Fruit fly (Drosophila melanogaster) whole organism, embryonic: ENCODE results near the gene Chrac-14.

Source experiments
- Antp ChIP-seq: fragments of 200-800 bp; sonication (Bioruptor generic); optimal IDR thresholded peaks from 3 replicates; lab custom pipeline; 2016; ENCODE audit warnings: missing biosample characterization, missing genetic modification characterization
- Awh ChIP-seq: fragments of 200-800 bp; sonication (Bioruptor generic); IDR thresholded peaks from 2 replicates; pipeline ENCODE4, ENCODE4 v1.3.6; 2022; ENCODE audit warnings: missing biosample characterization, missing genetic modification characterization
- Bteb2 ChIP-seq: fragments of 200-800 bp; sonication (Bioruptor generic); optimal IDR thresholded peaks from 2 replicates; lab custom pipeline; 2016; ENCODE audit warnings: missing biosample characterization, missing genetic modification characterization
- CG10959 ChIP-seq: fragments of 200-800 bp; sonication (Bioruptor generic); IDR thresholded peaks from 2 replicates; pipeline ENCODE4 v1.3.6; 2022; ENCODE audit warnings: missing biosample characterization, missing genetic modification characterization
- CG11085 ChIP-seq: fragments of 200-800 bp; sonication (Bioruptor generic); IDR thresholded peaks from 2 replicates; pipeline ENCODE4 v1.3.6; 2022; ENCODE audit warnings: missing biosample characterization, missing genetic modification characterization
- CG11695 ChIP-seq: fragments of 200-800 bp; sonication (Bioruptor generic); IDR thresholded peaks from 3 replicates; pipeline ENCODE4 v1.3.6; 2022; ENCODE audit warnings: missing biosample characterization, missing genetic modification characterization
- CG12391 ChIP-seq: fragments of 200-800 bp; sonication (Bioruptor generic); optimal IDR thresholded peaks from 3 replicates; lab custom pipeline; 2018; ENCODE audit warnings: missing biosample characterization, mild to moderate bottlenecking, missing genetic modification characterization, moderate library complexity
- CG14014 ChIP-seq: fragments of 200-800 bp; sonication (Bioruptor generic); IDR thresholded peaks from 2 replicates; pipeline ENCODE4 v1.3.6; 2022; ENCODE audit warnings: missing biosample characterization, missing genetic modification characterization
- CG14710 ChIP-seq: fragments of 200-800 bp; sonication (Bioruptor generic); optimal IDR thresholded peaks from 3 replicates; lab custom pipeline; 2019; ENCODE audit warnings: missing biosample characterization, mild to moderate bottlenecking, missing genetic modification characterization, moderate library complexity
- CG14860 ChIP-seq: fragments of 200-800 bp; sonication (Bioruptor generic); IDR thresholded peaks from 3 replicates; pipeline ENCODE4 v1.3.6; 2022; ENCODE audit warnings: missing biosample characterization, missing genetic modification characterization; ENCODE audit not compliant: partially characterized antibody
- CG1529 ChIP-seq: fragments of 200-800 bp; sonication (Bioruptor generic); optimal IDR thresholded peaks from 3 replicates; lab custom pipeline; 2018; ENCODE audit warnings: missing biosample characterization, missing genetic modification characterization
- CG1603 ChIP-seq: fragments of 200-800 bp; sonication (Bioruptor generic); optimal IDR thresholded peaks from 2 replicates; lab custom pipeline; 2019; ENCODE audit warnings: missing biosample characterization, mild to moderate bottlenecking, missing genetic modification characterization, moderate library complexity
- CG16863 ChIP-seq: fragments of 200-800 bp; sonication (Bioruptor generic); optimal IDR thresholded peaks from 3 replicates; lab custom pipeline; 2016; ENCODE audit warnings: missing biosample characterization, missing genetic modification characterization
- CG17568 ChIP-seq: fragments of 200-800 bp; sonication (Bioruptor generic); optimal IDR thresholded peaks from 2 replicates; lab custom pipeline; 2018; ENCODE audit warnings: missing biosample characterization, mild to moderate bottlenecking, missing genetic modification characterization, moderate library complexity
- CG17912 ChIP-seq: fragments of 200-800 bp; sonication (Bioruptor generic); optimal IDR thresholded peaks from 2 replicates; lab custom pipeline; 2018; ENCODE audit warnings: missing biosample characterization, mild to moderate bottlenecking, missing genetic modification characterization
- CG18262 ChIP-seq: fragments of 200-800 bp; optimal IDR thresholded peaks from 3 replicates; lab custom pipeline; 2019; ENCODE audit warnings: missing biosample characterization, mild to moderate bottlenecking, missing genetic modification characterization, moderate library complexity
- CG2202 ChIP-seq: fragments of 200-800 bp; sonication (Bioruptor generic); optimal IDR thresholded peaks from 2 replicates; lab custom pipeline; 2018; ENCODE audit warnings: missing biosample characterization, mild to moderate bottlenecking, missing genetic modification characterization
- CG3065 ChIP-seq: fragments of 200-800 bp; sonication (Bioruptor generic); optimal IDR thresholded peaks from 2 replicates; lab custom pipeline; 2016; ENCODE audit warnings: missing biosample characterization, missing genetic modification characterization
- CG31441 ChIP-seq: fragments of 200-800 bp; sonication (Bioruptor generic); IDR thresholded peaks from 2 replicates; pipeline ENCODE4 v1.3.6; 2022; ENCODE audit warnings: missing biosample characterization, missing genetic modification characterization
- CG32532 ChIP-seq: fragments of 200-800 bp; sonication (Bioruptor generic); IDR thresholded peaks from 2 replicates; pipeline ENCODE4 v1.3.6; 2022; ENCODE audit warnings: missing biosample characterization, missing genetic modification characterization
- CG34376 ChIP-seq: fragments of 200-800 bp; sonication (Bioruptor generic); optimal IDR thresholded peaks from 2 replicates; lab custom pipeline; 2018; ENCODE audit warnings: missing biosample characterization, mild to moderate bottlenecking, missing genetic modification characterization
- CG42726 ChIP-seq: fragments of 200-800 bp; sonication (Bioruptor generic); IDR thresholded peaks from 2 replicates; pipeline ENCODE4 v1.3.6; 2022; ENCODE audit warnings: missing biosample characterization, missing genetic modification characterization; ENCODE audit not compliant: partially characterized antibody
- CG4820 ChIP-seq: fragments of 200-800 bp; sonication (Bioruptor generic); optimal IDR thresholded peaks from 3 replicates; lab custom pipeline; 2016; ENCODE audit warnings: missing biosample characterization, missing genetic modification characterization
- CG6689 ChIP-seq: fragments of 200-800 bp; sonication (Bioruptor generic); IDR thresholded peaks from 2 replicates; pipeline ENCODE4 v1.3.6; 2022; ENCODE audit warnings: missing biosample characterization, missing genetic modification characterization
- CG7357 ChIP-seq: fragments of 200-800 bp; sonication (Bioruptor generic); IDR thresholded peaks from 3 replicates; pipeline ENCODE4 v1.3.6; 2022; ENCODE audit warnings: missing biosample characterization, missing genetic modification characterization
- CG7928 ChIP-seq: fragments of 200-800 bp; sonication (Bioruptor generic); optimal IDR thresholded peaks from 2 replicates; lab custom pipeline; 2017; ENCODE audit warnings: missing biosample characterization, mild to moderate bottlenecking, missing genetic modification characterization
- CG9437 ChIP-seq: fragments of 200-800 bp; sonication (Bioruptor generic); optimal IDR thresholded peaks from 2 replicates; lab custom pipeline; 2018; ENCODE audit warnings: missing biosample characterization, mild to moderate bottlenecking, missing genetic modification characterization
- D ChIP-seq, 2 experiments: fragments of 200-800 bp in 1 of 2; fragments of >200 bp in 1 of 2; sonication (Bioruptor generic) in 1 of 2; optimal IDR thresholded peaks; 2 replicates in 1 of 2; 3 replicates in 1 of 2; lab custom pipeline; 2017; ENCODE audit warnings: mild to moderate bottlenecking in 1 of 2, missing biosample characterization in 1 of 2, missing genetic modification characterization in 1 of 2, missing genetic modification reagents in 1 of 2
- D19B ChIP-seq: fragments of 200-800 bp; sonication (Bioruptor generic); optimal IDR thresholded peaks from 2 replicates; lab custom pipeline; 2017; ENCODE audit warnings: missing biosample characterization, mild to moderate bottlenecking, missing genetic modification characterization
- Dll ChIP-seq: fragments of 200-800 bp; sonication (Bioruptor generic); IDR thresholded peaks from 4 replicates; pipeline ENCODE4 v1.3.6; 2022; ENCODE audit warnings: missing biosample characterization, missing genetic modification characterization; ENCODE audit not compliant: partially characterized antibody
- Dp ChIP-seq: fragments of 200-800 bp; sonication (Bioruptor generic); optimal IDR thresholded peaks from 2 replicates; lab custom pipeline; 2018; ENCODE audit warnings: missing biosample characterization, mild to moderate bottlenecking, missing genetic modification characterization, moderate library complexity
- Gug ChIP-seq: fragments of 200-800 bp; sonication (Bioruptor generic); IDR thresholded peaks from 4 replicates; pipeline ENCODE4 v1.3.6; 2022; ENCODE audit warnings: missing biosample characterization, missing genetic modification characterization
- HLH4C ChIP-seq: fragments of 200-800 bp; sonication (Bioruptor generic); IDR thresholded peaks from 3 replicates; pipeline ENCODE4 v1.3.6; 2022; ENCODE audit warnings: missing biosample characterization, missing genetic modification characterization; ENCODE audit not compliant: partially characterized antibody
- HmgZ ChIP-seq: fragments of 200-800 bp; sonication (Bioruptor generic); optimal IDR thresholded peaks from 2 replicates; lab custom pipeline; 2018; ENCODE audit warnings: missing biosample characterization, mild to moderate bottlenecking, missing genetic modification characterization
- Mrtf ChIP-seq: fragments of 200-800 bp; sonication (Bioruptor generic); IDR thresholded peaks from 3 replicates; pipeline ENCODE4 v1.3.6; 2022; ENCODE audit warnings: missing biosample characterization, missing genetic modification characterization
- NK7.1 ChIP-seq: fragments of 200-800 bp; sonication (Bioruptor generic); optimal IDR thresholded peaks from 3 replicates; lab custom pipeline; 2016; ENCODE audit warnings: missing biosample characterization, missing genetic modification characterization
- Sox100B ChIP-seq: fragments of 200-800 bp; sonication (Bioruptor generic); optimal IDR thresholded peaks from 3 replicates; lab custom pipeline; 2018; ENCODE audit warnings: missing biosample characterization, mild to moderate bottlenecking, missing genetic modification characterization
- Spps ChIP-seq: fragments of 200-800 bp; sonication (Bioruptor generic); optimal IDR thresholded peaks from 2 replicates; lab custom pipeline; 2018; ENCODE audit warnings: missing biosample characterization, mild to moderate bottlenecking, missing genetic modification characterization
- Xbp1 ChIP-seq: fragments of 200-800 bp; sonication (Bioruptor generic); optimal IDR thresholded peaks from 3 replicates; lab custom pipeline; 2016; ENCODE audit warnings: missing biosample characterization, mild to moderate bottlenecking, missing genetic modification characterization
- chif ChIP-seq, 2 experiments: fragments of 200-800 bp; sonication (Bioruptor generic); optimal IDR thresholded peaks; 3 replicates each; lab custom pipeline; 2016; ENCODE audit warnings: missing biosample characterization in 2 of 2, missing genetic modification characterization in 2 of 2
- ci ChIP-seq: fragments of 200-800 bp; sonication (Bioruptor generic); IDR thresholded peaks from 3 replicates; pipeline ENCODE4 v1.3.6; 2022; ENCODE audit warnings: missing biosample characterization, missing genetic modification characterization
- ems ChIP-seq: fragments of 200-800 bp; sonication (Bioruptor generic); optimal IDR thresholded peaks from 3 replicates; lab custom pipeline; 2016; ENCODE audit warnings: missing biosample characterization, missing genetic modification characterization
- esg ChIP-seq: fragments of 200-800 bp; sonication (Bioruptor generic); conservative IDR thresholded peaks from 2 replicates; pipeline ENCODE4 v1.3.6; 2022; ENCODE audit warnings: missing biosample characterization, missing genetic modification characterization
- ftz-f1 ChIP-seq: fragments of 200-800 bp; sonication (Bioruptor generic); optimal IDR thresholded peaks from 2 replicates; lab custom pipeline; 2016; ENCODE audit warnings: missing biosample characterization, missing genetic modification characterization
- gsb-n ChIP-seq: fragments of 200-800 bp; sonication (Bioruptor generic); optimal IDR thresholded peaks from 3 replicates; lab custom pipeline; 2018; ENCODE audit warnings: missing biosample characterization, mild to moderate bottlenecking, missing genetic modification characterization
- org-1 ChIP-seq: fragments of 200-800 bp; sonication (Bioruptor generic); optimal IDR thresholded peaks from 2 replicates; lab custom pipeline; 2017; ENCODE audit warnings: missing biosample characterization, missing genetic modification characterization
- pan ChIP-seq, 4 experiments: fragments of >200 bp in 3 of 4; fragments of 200-800 bp in 1 of 4; sonication (Bioruptor generic) in 1 of 4; optimal IDR thresholded peaks in 3 of 4; IDR thresholded peaks in 1 of 4; 2 replicates each; pipeline versions ENCODE4 v1.3.6 to Lab custom; 2017 to 2022; ENCODE audit warnings: missing biosample characterization in 2 of 4, missing genetic modification characterization in 2 of 4, mixed read lengths in 1 of 4
- pho ChIP-seq: fragments of 200-800 bp; sonication (Bioruptor generic); optimal IDR thresholded peaks from 2 replicates; lab custom pipeline; 2016; ENCODE audit warnings: missing biosample characterization, missing genetic modification characterization
- tap ChIP-seq: fragments of 200-800 bp; optimal IDR thresholded peaks from 3 replicates; lab custom pipeline; 2019; ENCODE audit warnings: missing biosample characterization, mild to moderate bottlenecking, missing genetic modification characterization, moderate library complexity
- yki ChIP-seq: fragments of >200 bp; optimal IDR thresholded peaks from 3 replicates; lab custom pipeline; 2018

Gene Chrac-14

dm6 chr2L:8471667-8472066, 34.5 kb downstream of the Chrac-14 start (continued):
- TF ChIP-seq CG4820 (GFP tag; lab: Kevin White, UChicago) = peak; percentile 50
- TF ChIP-seq CG1529 (GFP tag; lab: Kevin White, UChicago) = peak; percentile 10
- peak; percentile 59 for TF ChIP-seq CG14710 (tag; lab: Kevin White, UChicago)
- TF ChIP-seq CG11085 = no peak
- TF ChIP-seq Awh (GFP tag; lab: Robert Waterston, UW) = 0 out of 2 replicates have a peak, but pooled peaks have one; percentile 15
- peak; percentile 17 for TF ChIP-seq Xbp1 (GFP tag; lab: Kevin White, UChicago)
- TF ChIP-seq Antp (GFP tag; lab: Kevin White, UChicago) = no peak
- peak; percentile 38 for TF ChIP-seq Spps (tag; lab: Kevin White, UChicago)
- no peak for TF ChIP-seq CG14014 (GFP tag; lab: Robert Waterston, UW)
- peak; percentile 4 for TF ChIP-seq CG2202 (tag; lab: Kevin White, UChicago)
- TF ChIP-seq esg (GFP tag; lab: Robert Waterston, UW) = 0 out of 2 replicates have a peak, but pooled peaks have one; percentile 19
- TF ChIP-seq ems (GFP tag; lab: Kevin White, UChicago) = no peak
- peak; percentile 11 for TF ChIP-seq tap (tag; lab: Kevin White, UChicago)
- TF ChIP-seq Dp (GFP tag; lab: Kevin White, UChicago) = no peak
- TF ChIP-seq NK7.1 = no peak
- TF ChIP-seq yki (lab: Kevin White, UChicago) = no peak
- no peak for TF ChIP-seq Gug (GFP tag; lab: Robert Waterston, UW)
- no peak for TF ChIP-seq CG16863 (GFP tag; lab: Kevin White, UChicago)
- TF ChIP-seq CG34376 (GFP tag; lab: Kevin White, UChicago) = no peak
- no peak for TF ChIP-seq D (optimal IDR thresholded peaks at IDR 0.05; lab: Kevin White, UChicago)
- TF ChIP-seq D (GFP tag; optimal IDR thresholded peaks at IDR 0.05; lab: Kevin White, UChicago) = peak; percentile 46
- peak; percentile 62 for TF ChIP-seq CG6689 (GFP tag; lab: Robert Waterston, UW)
- 0 out of 3 replicates have a peak, but pooled peaks have one; percentile 16 for TF ChIP-seq CG11695 (GFP tag; lab: Robert Waterston, UW)
- TF ChIP-seq CG12391 (tag; lab: Kevin White, UChicago) = peak; percentile 38
- TF ChIP-seq CG17912 (GFP tag; lab: Kevin White, UChicago) = no peak
- TF ChIP-seq CG18262 (tag; lab: Kevin White, UChicago) = peak; percentile 72
- TF ChIP-seq CG3065 (GFP tag; lab: Kevin White, UChicago) = no peak
- TF ChIP-seq Mrtf (GFP tag; lab: Robert Waterston, UW) = no peak
- TF ChIP-seq gsb-n (tag; lab: Kevin White, UChicago) = peak; percentile 50
- TF ChIP-seq pan (optimal IDR thresholded peaks at IDR 0.05; lab: Kevin White, UChicago) = no peak
- TF ChIP-seq pan (GFP tag; optimal IDR thresholded peaks at IDR 0.05 in 1 of 2, IDR thresholded peaks at IDR 0.05 in 1 of 2) = peak in 1 of 2 experiments; percentile 34
- TF ChIP-seq chif (GFP tag; optimal IDR thresholded peaks at IDR 0.05; lab: Kevin White, UChicago) = peak in 1 of 2 experiments; percentile 34
- TF ChIP-seq Sox100B = peak; percentile 42
- no peak for TF ChIP-seq CG14860 (GFP tag; lab: Robert Waterston, UW)
- TF ChIP-seq CG9437 = peak; percentile 9
- TF ChIP-seq CG31441 (GFP tag; lab: Robert Waterston, UW) = peak; percentile 45; the same call in 1 of the 2 replicates
- peak; percentile 10 for TF ChIP-seq CG1603 (tag; lab: Kevin White, UChicago)
- no peak for TF ChIP-seq pho (GFP tag; lab: Kevin White, UChicago)
- TF ChIP-seq, all 482 proteins: peak for 79

DNA sequence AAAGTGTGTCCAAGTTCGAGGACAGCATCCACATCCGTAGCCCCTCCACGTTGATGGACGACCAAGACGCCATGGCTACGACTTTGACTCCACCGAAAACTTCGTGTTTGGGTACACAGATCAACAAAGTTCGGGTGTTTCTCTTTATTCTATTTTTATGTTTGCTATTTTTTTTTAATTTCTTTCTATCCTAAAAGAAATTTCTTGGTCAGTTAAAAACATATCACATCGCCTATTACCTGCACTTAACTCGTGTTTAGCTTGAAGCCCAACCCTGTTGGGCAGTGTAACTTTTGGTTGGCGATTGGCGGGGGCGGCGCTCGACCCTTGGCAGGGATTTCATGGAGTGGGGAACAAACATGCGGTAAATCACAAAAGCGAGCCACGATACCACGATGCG, 36.2 kb downstream of the Chrac-14 start:
- TF ChIP-seq CG17912 (GFP tag; lab: Kevin White, UChicago) (no peak), CG7928 (no peak), ftz-f1 (no peak), CG32532 (GFP tag; lab: Robert Waterston, UW) (peak; percentile 48), org-1 (GFP tag; lab: Kevin White, UChicago) (no peak), Dll (no peak), CG17568 (no peak), ci (GFP tag; lab: Robert Waterston, UW) (peak; percentile 83), CG1603 (tag; lab: Kevin White, UChicago) (peak; percentile 11), Bteb2 (GFP tag; lab: Kevin White, UChicago) (no peak), CG7357 (GFP tag; lab: Robert Waterston, UW) (peak; percentile 57; the same call in 2 of the 3 replicates), HLH4C (GFP tag; lab: Robert Waterston, UW) (no peak), CG42726 (GFP tag; lab: Robert Waterston, UW) (no peak), HmgZ (tag; lab: Kevin White, UChicago) (no peak), D19B (GFP tag; lab: Kevin White, UChicago) (no peak), CG2202 (tag; lab: Kevin White, UChicago) (no peak), CG10959 (GFP tag; lab: Robert Waterston, UW) (no peak)
